Worm (Caenorhabditis elegans): ENCODE results near the gene clec-57.

clec-57 gene

ce11 chrV:14463087-14463486 is 5.9 kb upstream of the clec-57 start, which contains the start of gene F08H9.3:
F08H9.3 (minus strand) TSS chrV:14463338.
- peak; percentile 84 for TF ChIP-seq dox-1 (GFP tag; IDR thresholded peaks at IDR 0.05)
- TF ChIP-seq Y79H2A.3 (GFP tag; conservative IDR thresholded peaks at IDR 0.05): peak; percentile 82
- peak; percentile 9 for TF ChIP-seq dpff-1 (tag; optimal IDR thresholded peaks at IDR 0.05)
- peak; percentile 62 for TF ChIP-seq egrh-3 (GFP tag; IDR thresholded peaks at IDR 0.05)
- TF ChIP-seq tlf-1 (GFP tag; optimal IDR thresholded peaks at IDR 0.05): peak; percentile 6
- peak; percentile 95 for TF ChIP-seq hmg-1.2 (GFP tag; IDR thresholded peaks at IDR 0.05)
- TF ChIP-seq ztf-18 (tag; optimal IDR thresholded peaks at IDR 0.05): peak; percentile 2
- TF ChIP-seq F49E8.2 (tag; optimal IDR thresholded peaks at IDR 0.05; ENCODE audit: insufficient read depth): peak; percentile 38
- peak; percentile 22 for TF ChIP-seq xnd-1 (tag; optimal IDR thresholded peaks at IDR 0.05)
- TF ChIP-seq zfh-2 (GFP tag; conservative IDR thresholded peaks at IDR 0.05): peak; percentile 51; the same call in 1 of the 2 replicates
- peak; percentile 63 for TF ChIP-seq ceh-100 (GFP tag; IDR thresholded peaks at IDR 0.05)
- 0 out of 2 replicates have a peak, but pooled peaks have one; percentile 18 for TF ChIP-seq ceh-91 (GFP tag; IDR thresholded peaks at IDR 0.05)
- peak; percentile 51 for TF ChIP-seq F33H1.4 (GFP tag; IDR thresholded peaks at IDR 0.05)
- peak; percentile 55 for TF ChIP-seq lsl-1 (GFP tag; optimal IDR thresholded peaks at IDR 0.05)
- TF ChIP-seq efl-1 (GFP tag; optimal IDR thresholded peaks at IDR 0.05): peak; percentile 10
- peak; percentile 3 for TF ChIP-seq ceh-27 (GFP tag; optimal IDR thresholded peaks at IDR 0.05)
- TF ChIP-seq tbp1 (GFP tag; optimal IDR thresholded peaks at IDR 0.05): peak; percentile 69
- peak; percentile 77 for TF ChIP-seq madf-6 (GFP tag; IDR thresholded peaks at IDR 0.05)
- TF ChIP-seq B0336.3 (GFP tag; IDR thresholded peaks at IDR 0.05): peak; percentile 52; the same call in 1 of the 2 replicates
- peak; percentile 55; the same call in 1 of the 2 replicates for TF ChIP-seq rcor-1 (GFP tag; IDR thresholded peaks at IDR 0.05)
- peak; percentile 35; the same call in 1 of the 2 replicates for TF ChIP-seq madf-8 (GFP tag; conservative IDR thresholded peaks at IDR 0.05)
- peak; percentile 57; the same call in 1 of the 2 replicates for TF ChIP-seq hsf-1 (GFP tag; IDR thresholded peaks at IDR 0.05)
- peak; percentile 85 for TF ChIP-seq snpc-3.4 (tag; optimal IDR thresholded peaks at IDR 0.05)
- peak; percentile 68 for TF ChIP-seq F23B12.7 (tag; optimal IDR thresholded peaks at IDR 0.05; ENCODE audit: insufficient read depth)
- peak; percentile 85 for TF ChIP-seq snpc-4 (GFP tag; optimal IDR thresholded peaks at IDR 0.05)
- TF ChIP-seq snpc-4 (tag; optimal IDR thresholded peaks at IDR 0.05): peak; percentile 90 to 98 (median 94)
- 0 out of 2 replicates have a peak, but pooled peaks have one; percentile 63 for TF ChIP-seq egl-44 (GFP tag; IDR thresholded peaks at IDR 0.05)
- peak; percentile 82 for TF ChIP-seq D2030.7 (GFP tag; IDR thresholded peaks at IDR 0.05)
- TF ChIP-seq nfyb-1 (GFP tag; IDR thresholded peaks at IDR 0.05): 0 out of 2 replicates have a peak, but pooled peaks have one; percentile 58
- peak; percentile 69; the same call in 1 of the 2 replicates for TF ChIP-seq lin-26 (GFP tag; IDR thresholded peaks at IDR 0.05)
- peak; percentile 64 for TF ChIP-seq snpc-1.3 (tag; optimal IDR thresholded peaks at IDR 0.05; ENCODE audit: insufficient read depth)
- peak; percentile 75; the same call in 1 of the 2 replicates for TF ChIP-seq ekl-4 (GFP tag; IDR thresholded peaks at IDR 0.05)
- TF ChIP-seq lin-54 (GFP tag; optimal IDR thresholded peaks at IDR 0.05): peak; percentile 27
- 0 out of 2 replicates have a peak, but pooled peaks have one; percentile 48 for TF ChIP-seq bed-2 (GFP tag; IDR thresholded peaks at IDR 0.05)
- peak; percentile 93 for TF ChIP-seq snpc-1.1 (tag; optimal IDR thresholded peaks at IDR 0.05; ENCODE audit: insufficient read depth)
- TF ChIP-seq repo-1 (tag; optimal IDR thresholded peaks at IDR 0.05): peak; percentile 18
- peak; percentile 74 for TF ChIP-seq mcd-1 (GFP tag; IDR thresholded peaks at IDR 0.05)
- peak; percentile 88 for TF ChIP-seq attf-6 (GFP tag; IDR thresholded peaks at IDR 0.05)
- TF ChIP-seq him-1 (tag; optimal IDR thresholded peaks at IDR 0.05): peak; percentile 90
- peak; percentile 75 for TF ChIP-seq pbrm-1 (GFP tag; IDR thresholded peaks at IDR 0.05)

Data from whole organism, young adult.